Worm (Caenorhabditis elegans): Measurements from ENCODE around the gene argk-1.

DNA sequence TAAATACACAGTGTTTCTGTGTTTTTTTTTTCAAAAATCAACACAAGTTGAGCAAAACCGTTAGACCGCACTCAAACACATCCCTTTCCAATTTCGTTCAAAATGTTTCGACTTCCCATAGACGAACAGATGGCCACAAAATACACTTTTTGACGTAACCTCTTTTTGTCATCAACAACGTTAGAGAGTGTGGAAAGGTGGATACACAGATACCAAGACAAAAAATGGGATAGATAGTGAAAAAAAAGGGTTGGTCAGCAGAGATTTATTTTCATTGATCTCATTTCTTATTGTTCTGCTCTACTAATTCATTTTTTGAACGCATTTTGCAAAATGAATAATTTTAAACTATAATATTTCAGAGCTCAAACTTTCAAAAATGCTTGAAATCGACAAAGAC, 8.8 kb upstream of the argk-1 start:
- TF ChIP-seq aly-1 (tag; optimal IDR thresholded peaks at IDR 0.05) (no peak), scrt-1 (GFP tag; IDR thresholded peaks at IDR 0.05) (no peak), ceh-36 (tag; optimal IDR thresholded peaks at IDR 0.05) (no peak), ama-1 (optimal IDR thresholded peaks at IDR 0.05) (no peak)
